Fruit fly (Drosophila melanogaster): Measurements from ENCODE around the gene CG32847.
A peak's percentile ranks its signal among the peaks of the same experiment; 100 is the strongest.

The CG32847 gene

dm6 chr3L:15098659-15099512, 22.5 kb upstream of the CG32847 start:
- TF ChIP-seq CG14655 (GFP tag; optimal IDR thresholded peaks at IDR 0.05) (peak; percentile 91), CG8301 (tag; optimal IDR thresholded peaks at IDR 0.05) (peak; percentile 85), CG32121 (GFP tag; IDR thresholded peaks at IDR 0.05) (peak; percentile 92), EcR (GFP tag; optimal IDR thresholded peaks at IDR 0.05) (no peak), Pif1B (GFP tag; optimal IDR thresholded peaks at IDR 0.05) (peak; percentile 65), Pif1A (GFP tag; optimal IDR thresholded peaks at IDR 0.05) (peak; percentile 71), CG13204 (GFP tag; optimal IDR thresholded peaks at IDR 0.05) (no peak), CG34367 (tag; optimal IDR thresholded peaks at IDR 0.05) (peak; percentile 58), CG12605 (GFP tag; IDR thresholded peaks at IDR 0.05) (peak; percentile 96), CG15710 (tag; optimal IDR thresholded peaks at IDR 0.05) (peak; percentile 74), gl (tag; optimal IDR thresholded peaks at IDR 0.05) (peak; percentile 65), rn (GFP tag; IDR thresholded peaks at IDR 0.05) (peak; percentile 75), Ets98B (GFP tag; IDR thresholded peaks at IDR 0.05) (peak; percentile 54), CG9948 (tag; optimal IDR thresholded peaks at IDR 0.05) (peak; percentile 92), CG8159 (tag; optimal IDR thresholded peaks at IDR 0.05) (peak; percentile 95), CG17806 (tag; optimal IDR thresholded peaks at IDR 0.05) (peak; percentile 82), D1 (tag; optimal IDR thresholded peaks at IDR 0.05) (peak; percentile 87), Snoo (tag; optimal IDR thresholded peaks at IDR 0.05) (peak; percentile 49), fd96Ca (GFP tag; IDR thresholded peaks at IDR 0.05) (no peak), CG4496 (GFP tag; IDR thresholded peaks at IDR 0.05) (peak; percentile 83), CG10348 (GFP tag; IDR thresholded peaks at IDR 0.05) (no peak)

dm6 chr3L:15099541-15099940, 21.8 kb upstream of the CG32847 start:
- TF ChIP-seq CG9948 (tag; optimal IDR thresholded peaks at IDR 0.05) (no peak), EcR (GFP tag; optimal IDR thresholded peaks at IDR 0.05) (peak; percentile 26), CG13204 (GFP tag; optimal IDR thresholded peaks at IDR 0.05) (peak; percentile 63)

- no peak for TF ChIP-seq fd96Ca (GFP tag; IDR thresholded peaks at IDR 0.05)
- no peak for TF ChIP-seq CG32121 (GFP tag; IDR thresholded peaks at IDR 0.05)
- no peak for TF ChIP-seq Pif1B (GFP tag; optimal IDR thresholded peaks at IDR 0.05)
- TF ChIP-seq EcR (GFP tag; optimal IDR thresholded peaks at IDR 0.05): no peak
- TF ChIP-seq rn (GFP tag; IDR thresholded peaks at IDR 0.05): no peak
- no peak for TF ChIP-seq gl (tag; optimal IDR thresholded peaks at IDR 0.05)
- no peak for TF ChIP-seq CG13204 (GFP tag; optimal IDR thresholded peaks at IDR 0.05)
- no peak for TF ChIP-seq Snoo (tag; optimal IDR thresholded peaks at IDR 0.05)
These were observed 20.4 kb upstream of the CG32847 start for dm6 chr3L:15100983-15101382.

- TF ChIP-seq CG32121 (GFP tag; IDR thresholded peaks at IDR 0.05) (peak; percentile 60), Snoo (tag; optimal IDR thresholded peaks at IDR 0.05) (peak; percentile 22), CG17806 (tag; optimal IDR thresholded peaks at IDR 0.05) (peak; percentile 25), CG8301 (tag; optimal IDR thresholded peaks at IDR 0.05) (peak; percentile 18), EcR (GFP tag; optimal IDR thresholded peaks at IDR 0.05) (peak; percentile 83), CG8159 (tag; optimal IDR thresholded peaks at IDR 0.05) (peak; percentile 52), CG12605 (GFP tag; IDR thresholded peaks at IDR 0.05) (no peak; the same call in 1 of the 2 replicates), D1 (tag; optimal IDR thresholded peaks at IDR 0.05) (peak; percentile 12), Pif1B (GFP tag; optimal IDR thresholded peaks at IDR 0.05) (no peak), fd96Ca (GFP tag; IDR thresholded peaks at IDR 0.05) (peak; percentile 25; the same call in 1 of the 3 replicates), CG10348 (GFP tag; IDR thresholded peaks at IDR 0.05) (0 out of 2 replicates have a peak, but pooled peaks have one; percentile 7), CG15710 (tag; optimal IDR thresholded peaks at IDR 0.05) (peak; percentile 37), rn (GFP tag; IDR thresholded peaks at IDR 0.05) (no peak), Pif1A (GFP tag; optimal IDR thresholded peaks at IDR 0.05) (no peak), CG34367 (tag; optimal IDR thresholded peaks at IDR 0.05) (peak; percentile 5), CG4496 (GFP tag; IDR thresholded peaks at IDR 0.05) (peak; percentile 71; the same call in 2 of the 3 replicates), Ets98B (GFP tag; IDR thresholded peaks at IDR 0.05) (peak; percentile 47; the same call in 1 of the 2 replicates), CG14655 (GFP tag; optimal IDR thresholded peaks at IDR 0.05) (peak; percentile 2), CG9948 (tag; optimal IDR thresholded peaks at IDR 0.05) (peak; percentile 7), CG13204 (GFP tag; optimal IDR thresholded peaks at IDR 0.05) (peak; percentile 99), gl (tag; optimal IDR thresholded peaks at IDR 0.05) (peak; percentile 8)
These were observed 19.5 kb upstream of the CG32847 start for dm6 chr3L:15101639-15102413.

dm6 chr3L:15102669-15103309, 18.6 kb upstream of the CG32847 start:
- TF ChIP-seq CG34367 (tag; optimal IDR thresholded peaks at IDR 0.05) (peak; percentile 38), CG17806 (tag; optimal IDR thresholded peaks at IDR 0.05) (peak; percentile 31), EcR (GFP tag; optimal IDR thresholded peaks at IDR 0.05) (peak; percentile 49), CG8159 (tag; optimal IDR thresholded peaks at IDR 0.05) (peak; percentile 49), CG14655 (GFP tag; optimal IDR thresholded peaks at IDR 0.05) (peak; percentile 49), CG4496 (GFP tag; IDR thresholded peaks at IDR 0.05) (peak; percentile 54; the same call in 1 of the 3 replicates), Ets98B (GFP tag; IDR thresholded peaks at IDR 0.05) (peak; percentile 31), CG12605 (GFP tag; IDR thresholded peaks at IDR 0.05) (no peak), rn (GFP tag; IDR thresholded peaks at IDR 0.05) (no peak), gl (tag; optimal IDR thresholded peaks at IDR 0.05) (no peak), Pif1B (GFP tag; optimal IDR thresholded peaks at IDR 0.05) (no peak), CG8301 (tag; optimal IDR thresholded peaks at IDR 0.05) (peak; percentile 13), CG13204 (GFP tag; optimal IDR thresholded peaks at IDR 0.05) (peak; percentile 96), fd96Ca (GFP tag; IDR thresholded peaks at IDR 0.05) (0 out of 3 replicates have a peak, but pooled peaks have one; percentile 12), D1 (tag; optimal IDR thresholded peaks at IDR 0.05) (no peak), Pif1A (GFP tag; optimal IDR thresholded peaks at IDR 0.05) (peak; percentile 5), CG9948 (tag; optimal IDR thresholded peaks at IDR 0.05) (peak; percentile 25), Snoo (tag; optimal IDR thresholded peaks at IDR 0.05) (no peak), CG15710 (tag; optimal IDR thresholded peaks at IDR 0.05) (peak; percentile 49)
